Worm (Caenorhabditis elegans) whole organism, young adult: ENCODE measurements around the gene C45G9.11.
A peak's percentile ranks its signal among the peaks of the same experiment; 100 is the strongest.

ENCODE experiments used
- B0035.1 ChIP-seq: sonication (generic microtip); optimal IDR thresholded peaks from 2 replicates; lab custom pipeline; 2016; ENCODE audit warnings: missing genetic modification characterization, mild to moderate bottlenecking, missing compliant biosample characterization, missing genotype, missing genetic modification reagents
- B0261.1 ChIP-seq: sonication (generic microtip); optimal IDR thresholded peaks from 2 replicates; lab custom pipeline; 2016; ENCODE audit warnings: mild to moderate bottlenecking, missing genetic modification characterization, moderate library complexity, missing compliant biosample characterization
- C17E4.6 ChIP-seq: fragments of 200-800 bp; sonication (Bioruptor generic); IDR thresholded peaks from 2 replicates; pipeline ENCODE4 v1.3.6; 2022; ENCODE audit warnings: missing genetic modification reagents, missing genetic modification characterization, missing compliant biosample characterization
- D2030.7 ChIP-seq: fragments of 200-800 bp; sonication (Bioruptor generic); IDR thresholded peaks from 2 replicates; pipeline ENCODE4 v1.3.6; 2022; ENCODE audit warnings: missing genetic modification reagents, missing genetic modification characterization, missing compliant biosample characterization
- F37B4.10 ChIP-seq: fragments of 200-800 bp; sonication (Bioruptor generic); IDR thresholded peaks from 2 replicates; pipeline ENCODE4 v1.3.6; 2022; ENCODE audit warnings: missing genetic modification characterization, missing compliant biosample characterization
- F49E8.2 ChIP-seq: sonication (generic microtip); optimal IDR thresholded peaks from 3 replicates; lab custom pipeline; 2017; ENCODE audit warnings: missing genetic modification characterization, mild to moderate bottlenecking, missing compliant biosample characterization, antibody characterized with exemption, moderate library complexity; ENCODE audit not compliant: insufficient read depth
- K11D2.4 ChIP-seq: fragments of 200-800 bp; sonication (Bioruptor generic); IDR thresholded peaks from 2 replicates; pipeline ENCODE4 v1.3.6; 2022; ENCODE audit warnings: missing genetic modification reagents, missing genetic modification characterization, missing compliant biosample characterization
- K12H6.12 ChIP-seq: fragments of 200-800 bp; sonication (Bioruptor generic); optimal IDR thresholded peaks from 2 replicates; lab custom pipeline; 2018; ENCODE audit warnings: mild to moderate bottlenecking, missing genetic modification characterization, missing compliant biosample characterization
- Y56A3A.18 ChIP-seq: fragments of 200-800 bp; sonication (Bioruptor generic); IDR thresholded peaks from 2 replicates; pipeline ENCODE4 v1.3.6; 2022; ENCODE audit warnings: missing genetic modification reagents, missing genetic modification characterization, missing compliant biosample characterization
- ama-1 ChIP-seq, 3 experiments: fragments of 150-350 bp in 1 of 3; sonication (generic microtip) in 2 of 3; optimal IDR thresholded peaks; 2 replicates each; lab custom pipeline; 2014 to 2018; ENCODE audit warnings: missing biosample characterization in 2 of 3, missing genetic modification characterization in 2 of 3, missing genetic modification reagents in 2 of 3
- atf-7 ChIP-seq: sonication (generic microtip); optimal IDR thresholded peaks from 2 replicates; lab custom pipeline; 2017; ENCODE audit warnings: mild to moderate bottlenecking, missing genetic modification characterization, missing compliant biosample characterization
- attf-3 ChIP-seq: fragments of 200-800 bp; sonication (Bioruptor generic); conservative IDR thresholded peaks from 2 replicates; pipeline ENCODE4 v1.3.6; 2022; ENCODE audit warnings: missing genetic modification reagents, missing genetic modification characterization, missing compliant biosample characterization
- attf-6 ChIP-seq: fragments of 200-800 bp; sonication (Bioruptor generic); IDR thresholded peaks from 2 replicates; pipeline ENCODE4 v1.3.6; 2022; ENCODE audit warnings: missing genetic modification reagents, missing genetic modification characterization, missing compliant biosample characterization
- bed-1 ChIP-seq: fragments of 200-800 bp; sonication (Bioruptor generic); IDR thresholded peaks from 2 replicates; pipeline ENCODE4 v1.3.6; 2022; ENCODE audit warnings: missing genetic modification reagents, missing genetic modification characterization, missing compliant biosample characterization
- ccch-3 ChIP-seq: fragments of 200-800 bp; sonication (Bioruptor generic); optimal IDR thresholded peaks from 2 replicates; lab custom pipeline; 2018; ENCODE audit warnings: mild to moderate bottlenecking, missing genetic modification characterization, missing compliant biosample characterization
- ceh-100 ChIP-seq: fragments of 200-800 bp; sonication (Bioruptor generic); IDR thresholded peaks from 2 replicates; pipeline ENCODE4 v1.3.6; 2022; ENCODE audit warnings: missing genetic modification reagents, missing genetic modification characterization, missing compliant biosample characterization
- ceh-79 ChIP-seq: sonication (generic microtip); optimal IDR thresholded peaks from 2 replicates; lab custom pipeline; 2017; ENCODE audit warnings: mild to moderate bottlenecking, missing genetic modification characterization, missing compliant biosample characterization
- dox-1 ChIP-seq: fragments of 200-800 bp; sonication (Bioruptor generic); IDR thresholded peaks from 2 replicates; pipeline ENCODE4 v1.3.6; 2022; ENCODE audit warnings: missing genetic modification reagents, missing genetic modification characterization, missing compliant biosample characterization
- egrh-3 ChIP-seq: fragments of 200-800 bp; sonication (Bioruptor generic); IDR thresholded peaks from 2 replicates; pipeline ENCODE4 v1.3.6; 2022; ENCODE audit warnings: missing genetic modification reagents, missing genetic modification characterization, missing compliant biosample characterization
- ets-4 ChIP-seq: fragments of 200-800 bp; sonication (Bioruptor generic); optimal IDR thresholded peaks from 2 replicates; lab custom pipeline; 2018; ENCODE audit warnings: mild to moderate bottlenecking, missing genetic modification characterization, missing compliant biosample characterization
- hsf-1 ChIP-seq: fragments of 200-800 bp; sonication (Bioruptor generic); IDR thresholded peaks from 2 replicates; pipeline ENCODE4 v1.3.6; 2022; ENCODE audit warnings: missing genetic modification reagents, missing genetic modification characterization, missing compliant biosample characterization
- lin-26 ChIP-seq: fragments of 200-800 bp; sonication (Bioruptor generic); IDR thresholded peaks from 2 replicates; pipeline ENCODE4 v1.3.6; 2022; ENCODE audit warnings: missing genetic modification reagents, missing genetic modification characterization, missing compliant biosample characterization
- lin-35 ChIP-seq, 3 experiments: fragments of 150-350 bp in 2 of 3; sonication (generic microtip) in 1 of 3; optimal IDR thresholded peaks; 2 replicates each; lab custom pipeline; 2014 to 2018; ENCODE audit warnings: missing biosample characterization in 3 of 3, missing genetic modification characterization in 3 of 3, missing genetic modification reagents in 3 of 3
- lsl-1 ChIP-seq: fragments of 200-800 bp; sonication (Bioruptor generic); optimal IDR thresholded peaks from 2 replicates; lab custom pipeline; 2018; ENCODE audit warnings: mild to moderate bottlenecking, missing genetic modification characterization, moderate library complexity, missing compliant biosample characterization
- lsy-27 ChIP-seq: sonication (generic microtip); optimal IDR thresholded peaks from 2 replicates; lab custom pipeline; 2017; ENCODE audit warnings: missing genetic modification characterization, mild to moderate bottlenecking, missing compliant biosample characterization, antibody characterized with exemption, missing genotype, borderline replicate concordance; ENCODE audit not compliant: insufficient read depth
- madf-8 ChIP-seq: fragments of 200-800 bp; sonication (Bioruptor generic); conservative IDR thresholded peaks from 2 replicates; pipeline ENCODE4 v1.3.6; 2022; ENCODE audit warnings: missing genetic modification reagents, missing genetic modification characterization, missing compliant biosample characterization
- mxl-1 ChIP-seq: sonication (generic microtip); optimal IDR thresholded peaks from 2 replicates; lab custom pipeline; 2016; ENCODE audit warnings: missing genetic modification characterization, missing compliant biosample characterization
- nhr-120 ChIP-seq: fragments of 200-800 bp; sonication (Bioruptor generic); IDR thresholded peaks from 2 replicates; pipeline ENCODE4 v1.3.6; 2022; ENCODE audit warnings: missing genetic modification characterization, missing compliant biosample characterization
- nhr-27 ChIP-seq: fragments of 200-800 bp; sonication (Bioruptor generic); optimal IDR thresholded peaks from 2 replicates; lab custom pipeline; 2018; ENCODE audit warnings: mild to moderate bottlenecking, missing genetic modification characterization, moderate library complexity, missing compliant biosample characterization
- nhr-80 ChIP-seq: sonication (generic microtip); optimal IDR thresholded peaks from 2 replicates; lab custom pipeline; 2016; ENCODE audit warnings: missing genetic modification characterization, missing compliant biosample characterization
- pbrm-1 ChIP-seq: fragments of 200-800 bp; sonication (Bioruptor generic); IDR thresholded peaks from 2 replicates; pipeline ENCODE4 v1.3.6; 2022; ENCODE audit warnings: missing genetic modification reagents, missing genetic modification characterization, missing compliant biosample characterization
- rcor-1 ChIP-seq: fragments of 200-800 bp; sonication (Bioruptor generic); IDR thresholded peaks from 2 replicates; pipeline ENCODE4 v1.3.6; 2022; ENCODE audit warnings: missing genetic modification reagents, missing genetic modification characterization, missing compliant biosample characterization
- repo-1 ChIP-seq: sonication (generic microtip); optimal IDR thresholded peaks from 2 replicates; lab custom pipeline; 2017; ENCODE audit warnings: mild to moderate bottlenecking, missing genetic modification characterization, missing compliant biosample characterization
- snpc-4 ChIP-seq, 5 experiments: fragments of 150-350 bp in 1 of 5; sonication (generic microtip) in 4 of 5; optimal IDR thresholded peaks; 2 replicates each; lab custom pipeline; 2014 to 2018; ENCODE audit warnings: missing genetic modification characterization in 5 of 5, missing biosample characterization in 3 of 5, antibody characterized with exemption in 2 of 5, mild to moderate bottlenecking in 2 of 5, missing compliant biosample characterization in 2 of 5, missing genotype in 2 of 5, moderate library complexity in 2 of 5, missing genetic modification reagents in 1 of 5
- unc-130 ChIP-seq: sonication (generic microtip); optimal IDR thresholded peaks from 2 replicates; lab custom pipeline; 2016; ENCODE audit warnings: missing genetic modification reagents, missing genetic modification characterization, missing compliant biosample characterization
- zfh-2 ChIP-seq: fragments of 200-800 bp; sonication (Bioruptor generic); conservative IDR thresholded peaks from 2 replicates; pipeline ENCODE4 v1.3.6; 2022; ENCODE audit warnings: missing genetic modification reagents, missing genetic modification characterization, missing compliant biosample characterization
- ztf-18 ChIP-seq: sonication (generic microtip); optimal IDR thresholded peaks from 2 replicates; lab custom pipeline; 2016; ENCODE audit warnings: missing genotype, mild to moderate bottlenecking, missing genetic modification characterization, missing compliant biosample characterization
- ztf-22 ChIP-seq: fragments of 200-800 bp; sonication (Bioruptor generic); optimal IDR thresholded peaks from 2 replicates; lab custom pipeline; 2018; ENCODE audit warnings: mild to moderate bottlenecking, missing genetic modification characterization, moderate library complexity, missing compliant biosample characterization
- ztf-26 ChIP-seq: sonication (generic microtip); optimal IDR thresholded peaks from 2 replicates; lab custom pipeline; 2017; ENCODE audit warnings: missing genetic modification characterization, missing compliant biosample characterization
- ztf-3 ChIP-seq: fragments of 200-800 bp; sonication (Bioruptor generic); optimal IDR thresholded peaks from 2 replicates; lab custom pipeline; 2018; ENCODE audit warnings: mild to moderate bottlenecking, missing genetic modification characterization, missing compliant biosample characterization

Gene C45G9.11

ce11 chrIII:5108746-5109145, 40.2 kb upstream of the C45G9.11 start (continued):
- TF ChIP-seq hsf-1 (GFP tag; lab: Robert Waterston, UW) (no peak), ama-1 (optimal IDR thresholded peaks at IDR 0.05; lab: Kevin White, UChicago) (no peak), ama-1 (GFP tag; optimal IDR thresholded peaks at IDR 0.05; lab: Kevin White, UChicago) (no peak), ztf-18 (tag; lab: Kevin White, UChicago) (peak; percentile 30), nhr-80 (tag; lab: Kevin White, UChicago) (peak; percentile 47), bed-1 (no peak), atf-7 (no peak), madf-8 (GFP tag; lab: Robert Waterston, UW) (0 out of 2 replicates have a peak, but pooled peaks have one; percentile 28)
- TF ChIP-seq, all 124 proteins: peak for 12

ce11 chrIII:5107959-5108358, 39.4 kb upstream of the C45G9.11 start:
- TF ChIP-seq egrh-3 (GFP tag; lab: Robert Waterston, UW) (peak; percentile 62; the same call in 1 of the 2 replicates), zfh-2 (GFP tag; lab: Robert Waterston, UW) (peak; percentile 83), nhr-120 (GFP tag; lab: Robert Waterston, UW) (no peak), F37B4.10 (GFP tag; lab: Robert Waterston, UW) (no peak), pbrm-1 (no peak)

ce11 chrIII:5106893-5107471, 38.5 kb upstream of the C45G9.11 start, which contains the start of gene dpy-17:
Gene dpy-17, plus strand, starts transcription at chrIII:5107330.
- TF ChIP-seq repo-1 (tag; lab: Kevin White, UChicago), result peak; percentile 35
- TF ChIP-seq ztf-3 (GFP tag; lab: Kevin White, UChicago), result no peak
- TF ChIP-seq, all 124 proteins: peak for 1

ce11 chrIII:5105485-5105884, 37.0 kb upstream of the C45G9.11 start:
- TF ChIP-seq zfh-2 (GFP tag; lab: Robert Waterston, UW) (peak; percentile 84), dox-1 (no peak)

ce11 chrIII:5102616-5103015, 34.1 kb upstream of the C45G9.11 start, which contains the start of gene F54D8.6:
Gene F54D8.6, plus strand, starts transcription at chrIII:5102985.
- TF ChIP-seq ztf-22 (GFP tag; lab: Kevin White, UChicago) (no peak), K11D2.4 (GFP tag; lab: Robert Waterston, UW) (no peak), ccch-3 (GFP tag; lab: Kevin White, UChicago) (no peak), B0261.1 (tag; lab: Kevin White, UChicago) (no peak), ztf-26 (tag; lab: Kevin White, UChicago) (no peak), C17E4.6 (GFP tag; lab: Robert Waterston, UW) (no peak), attf-3 (GFP tag; lab: Robert Waterston, UW) (0 out of 2 replicates have a peak, but pooled peaks have one; percentile 19), zfh-2 (GFP tag; lab: Robert Waterston, UW) (no peak), lsl-1 (peak; percentile 3), attf-6 (GFP tag; lab: Robert Waterston, UW) (no peak), K12H6.12 (tag; lab: Kevin White, UChicago) (peak; percentile 15), ets-4 (GFP tag; lab: Kevin White, UChicago) (no peak), Y56A3A.18 (no peak), B0035.1 (tag; lab: Kevin White, UChicago) (no peak), unc-130 (GFP tag; lab: Kevin White, UChicago) (no peak), mxl-1 (tag; lab: Kevin White, UChicago) (no peak), snpc-4 (GFP tag; optimal IDR thresholded peaks at IDR 0.05; lab: Kevin White, UChicago) (no peak), snpc-4 (tag; optimal IDR thresholded peaks at IDR 0.05; lab: Kevin White, UChicago) (no peak), lin-35 (GFP tag; optimal IDR thresholded peaks at IDR 0.05; lab: Kevin White, UChicago) (no peak), ceh-100 (peak; percentile 91), D2030.7 (GFP tag; lab: Robert Waterston, UW) (no peak), F49E8.2 (tag; lab: Kevin White, UChicago) (no peak), ceh-79 (tag; lab: Kevin White, UChicago) (no peak), lin-26 (no peak), lsy-27 (tag; lab: Kevin White, UChicago) (no peak), rcor-1 (GFP tag; lab: Robert Waterston, UW) (no peak), nhr-27 (tag; lab: Kevin White, UChicago) (no peak)
